Fruit fly (Drosophila melanogaster) whole organism, embryonic: ENCODE measurements around the gene Ugt36F1.

ENCODE experiments used
- ATbp ChIP-seq: fragments of 200-800 bp; sonication (Bioruptor generic); optimal IDR thresholded peaks from 2 replicates; lab custom pipeline; 2017; ENCODE audit warnings: missing biosample characterization, mild to moderate bottlenecking, missing genetic modification characterization, missing genetic modification reagents
- Asciz ChIP-seq: fragments of 200-800 bp; sonication (Bioruptor generic); optimal IDR thresholded peaks from 2 replicates; lab custom pipeline; 2017; ENCODE audit warnings: missing biosample characterization, mild to moderate bottlenecking, missing genetic modification characterization, missing genetic modification reagents
- B-H2 ChIP-seq: fragments of 200-800 bp; sonication (Bioruptor generic); optimal IDR thresholded peaks from 2 replicates; lab custom pipeline; 2018; ENCODE audit warnings: missing biosample characterization, mild to moderate bottlenecking, missing genetic modification characterization
- CG10267 ChIP-seq: fragments of 200-800 bp; sonication (Bioruptor generic); optimal IDR thresholded peaks from 2 replicates; lab custom pipeline; 2018; ENCODE audit warnings: missing biosample characterization, mild to moderate bottlenecking, missing genetic modification characterization, moderate library complexity
- CG10274 ChIP-seq: fragments of 200-800 bp; sonication (Bioruptor generic); optimal IDR thresholded peaks from 3 replicates; lab custom pipeline; 2017; ENCODE audit warnings: missing biosample characterization, mild to moderate bottlenecking, missing genetic modification characterization
- CG10543 ChIP-seq: fragments of 200-800 bp; sonication (Bioruptor generic); optimal IDR thresholded peaks from 3 replicates; lab custom pipeline; 2017; ENCODE audit warnings: missing biosample characterization, mild to moderate bottlenecking, missing genetic modification characterization, moderate library complexity
- CG10979 ChIP-seq: fragments of 200-800 bp; sonication (Bioruptor generic); optimal IDR thresholded peaks from 2 replicates; lab custom pipeline; 2018; ENCODE audit warnings: missing biosample characterization, mild to moderate bottlenecking, missing genetic modification characterization, moderate library complexity
- CG12299 ChIP-seq: fragments of 200-800 bp; sonication (Bioruptor generic); optimal IDR thresholded peaks from 2 replicates; lab custom pipeline; 2018; ENCODE audit warnings: missing biosample characterization, mild to moderate bottlenecking, missing genetic modification characterization
- CG1233 ChIP-seq: fragments of 200-800 bp; sonication (Bioruptor generic); optimal IDR thresholded peaks from 4 replicates; lab custom pipeline; 2018; ENCODE audit warnings: missing biosample characterization, mild to moderate bottlenecking, missing genetic modification characterization
- CG13775 ChIP-seq: fragments of 200-800 bp; sonication (Bioruptor generic); optimal IDR thresholded peaks from 3 replicates; lab custom pipeline; 2017; ENCODE audit warnings: missing biosample characterization, mild to moderate bottlenecking, missing genetic modification characterization
- CG17802 ChIP-seq: fragments of 200-800 bp; sonication (Bioruptor generic); optimal IDR thresholded peaks from 2 replicates; lab custom pipeline; 2018; ENCODE audit warnings: missing biosample characterization, mild to moderate bottlenecking, missing genetic modification characterization, moderate library complexity
- CG2678 ChIP-seq: fragments of 200-800 bp; sonication (Bioruptor generic); optimal IDR thresholded peaks from 3 replicates; lab custom pipeline; 2019; ENCODE audit warnings: missing biosample characterization, mild to moderate bottlenecking, missing genetic modification characterization, moderate library complexity
- CG2712 ChIP-seq: fragments of 200-800 bp; optimal IDR thresholded peaks from 3 replicates; lab custom pipeline; 2019; ENCODE audit warnings: missing biosample characterization, mild to moderate bottlenecking, missing genetic modification characterization, moderate library complexity
- CG3407 ChIP-seq: fragments of 200-800 bp; sonication (Bioruptor generic); optimal IDR thresholded peaks from 2 replicates; lab custom pipeline; 2018; ENCODE audit warnings: missing biosample characterization, mild to moderate bottlenecking, missing genetic modification characterization
- CG4854 ChIP-seq: fragments of 200-800 bp; sonication (Bioruptor generic); optimal IDR thresholded peaks from 2 replicates; lab custom pipeline; 2016; ENCODE audit warnings: missing biosample characterization, missing genetic modification characterization, inconsistent platforms
- CG6689 ChIP-seq: fragments of 200-800 bp; sonication (Bioruptor generic); IDR thresholded peaks from 2 replicates; pipeline ENCODE4 v1.3.6; 2022; ENCODE audit warnings: missing biosample characterization, missing genetic modification characterization
- CG7928 ChIP-seq: fragments of 200-800 bp; sonication (Bioruptor generic); optimal IDR thresholded peaks from 2 replicates; lab custom pipeline; 2017; ENCODE audit warnings: missing biosample characterization, mild to moderate bottlenecking, missing genetic modification characterization
- CG7987 ChIP-seq: fragments of 200-800 bp; sonication (Bioruptor generic); optimal IDR thresholded peaks from 2 replicates; lab custom pipeline; 2018; ENCODE audit warnings: missing biosample characterization, mild to moderate bottlenecking, missing genetic modification characterization, moderate library complexity
- CG9727 ChIP-seq: fragments of 200-800 bp; sonication (Bioruptor generic); optimal IDR thresholded peaks from 3 replicates; lab custom pipeline; 2017; ENCODE audit warnings: missing biosample characterization, mild to moderate bottlenecking, missing genetic modification characterization
- CoRest ChIP-seq: fragments of 200-800 bp; sonication (Bioruptor generic); optimal IDR thresholded peaks from 3 replicates; lab custom pipeline; 2018; ENCODE audit warnings: missing biosample characterization, mild to moderate bottlenecking, missing genetic modification characterization, moderate library complexity
- D ChIP-seq, 2 experiments: fragments of 200-800 bp in 1 of 2; fragments of >200 bp in 1 of 2; sonication (Bioruptor generic) in 1 of 2; optimal IDR thresholded peaks; 2 replicates in 1 of 2; 3 replicates in 1 of 2; lab custom pipeline; 2017; ENCODE audit warnings: mild to moderate bottlenecking in 1 of 2, missing biosample characterization in 1 of 2, missing genetic modification characterization in 1 of 2, missing genetic modification reagents in 1 of 2
- Dref ChIP-seq: fragments of 200-800 bp; sonication (Bioruptor generic); IDR thresholded peaks from 2 replicates; pipeline ENCODE4 v1.3.6; 2022; ENCODE audit warnings: missing biosample characterization, missing genetic modification characterization
- E2f2 ChIP-seq: fragments of 200-800 bp; sonication (Bioruptor generic); IDR thresholded peaks from 2 replicates; pipeline ENCODE4 v1.3.6; 2022; ENCODE audit warnings: missing biosample characterization, missing genetic modification characterization
- Fer1 ChIP-seq: fragments of 200-800 bp; sonication (Bioruptor generic); optimal IDR thresholded peaks from 2 replicates; lab custom pipeline; 2017; ENCODE audit warnings: missing biosample characterization, mild to moderate bottlenecking, missing genetic modification characterization
- Fer3 ChIP-seq: fragments of 200-800 bp; sonication (Bioruptor generic); optimal IDR thresholded peaks from 2 replicates; lab custom pipeline; 2018; ENCODE audit warnings: missing biosample characterization, mild to moderate bottlenecking, missing genetic modification characterization, moderate library complexity
- Gug ChIP-seq: fragments of 200-800 bp; sonication (Bioruptor generic); IDR thresholded peaks from 4 replicates; pipeline ENCODE4 v1.3.6; 2022; ENCODE audit warnings: missing biosample characterization, missing genetic modification characterization
- H2.0 ChIP-seq: fragments of 200-800 bp; sonication (Bioruptor generic); IDR thresholded peaks from 2 replicates; pipeline ENCODE4 v1.3.6; 2022; ENCODE audit warnings: missing biosample characterization, missing genetic modification characterization
- Hmr ChIP-seq: fragments of 200-800 bp; sonication (Bioruptor generic); optimal IDR thresholded peaks from 3 replicates; lab custom pipeline; 2017; ENCODE audit warnings: mild to moderate bottlenecking, missing biosample characterization, missing genetic modification reagents, missing genetic modification characterization
- Jarid2 ChIP-seq: fragments of 200-800 bp; sonication (Bioruptor generic); optimal IDR thresholded peaks from 3 replicates; lab custom pipeline; 2017; ENCODE audit warnings: mild to moderate bottlenecking, missing biosample characterization, missing genetic modification reagents, missing genetic modification characterization
- PHDP ChIP-seq: fragments of 200-800 bp; sonication (Bioruptor generic); optimal IDR thresholded peaks from 3 replicates; lab custom pipeline; 2018; ENCODE audit warnings: missing biosample characterization, mild to moderate bottlenecking, missing genetic modification characterization, moderate library complexity
- Scr ChIP-seq: fragments of 200-800 bp; sonication (Bioruptor generic); IDR thresholded peaks from 2 replicates; pipeline ENCODE4 v1.3.6; 2022; ENCODE audit warnings: missing biosample characterization, missing genetic modification characterization; ENCODE audit not compliant: partially characterized antibody
- Sin3A ChIP-seq: fragments of >200 bp; optimal IDR thresholded peaks from 2 replicates; lab custom pipeline; 2018
- Spps ChIP-seq: fragments of 200-800 bp; sonication (Bioruptor generic); optimal IDR thresholded peaks from 2 replicates; lab custom pipeline; 2018; ENCODE audit warnings: missing biosample characterization, mild to moderate bottlenecking, missing genetic modification characterization
- Usf ChIP-seq: fragments of 200-800 bp; sonication (Bioruptor generic); optimal IDR thresholded peaks from 2 replicates; lab custom pipeline; 2017; ENCODE audit warnings: missing genotype, missing biosample characterization, missing genetic modification characterization
- Xrp1 ChIP-seq: fragments of 200-800 bp; sonication (Bioruptor generic); IDR thresholded peaks from 2 replicates; pipeline ENCODE4 v1.3.6; 2022; ENCODE audit warnings: missing biosample characterization, missing genetic modification characterization
- corto ChIP-seq: fragments of 200-800 bp; sonication (Bioruptor generic); optimal IDR thresholded peaks from 2 replicates; lab custom pipeline; 2016; ENCODE audit warnings: missing biosample characterization, mild to moderate bottlenecking, missing genetic modification characterization, moderate library complexity
- her ChIP-seq: fragments of 200-800 bp; sonication (Bioruptor generic); optimal IDR thresholded peaks from 2 replicates; lab custom pipeline; 2016; ENCODE audit warnings: missing biosample characterization, missing genetic modification characterization
- lilli ChIP-seq: fragments of 200-800 bp; sonication (Bioruptor generic); optimal IDR thresholded peaks from 3 replicates; lab custom pipeline; 2016; ENCODE audit warnings: missing biosample characterization, missing genetic modification characterization
- nau ChIP-seq: fragments of 200-800 bp; sonication (Bioruptor generic); optimal IDR thresholded peaks from 3 replicates; lab custom pipeline; 2017; ENCODE audit warnings: missing biosample characterization, mild to moderate bottlenecking, missing genetic modification characterization, missing genetic modification reagents
- nerfin-2 ChIP-seq: fragments of 200-800 bp; sonication (Bioruptor generic); IDR thresholded peaks from 2 replicates; pipeline ENCODE4 v1.3.6; 2022; ENCODE audit warnings: missing biosample characterization, missing genetic modification characterization; ENCODE audit not compliant: partially characterized antibody
- p53 ChIP-seq: fragments of 200-800 bp; sonication (Bioruptor generic); optimal IDR thresholded peaks from 2 replicates; lab custom pipeline; 2016; ENCODE audit warnings: missing biosample characterization, missing genetic modification characterization
- phol ChIP-seq: fragments of 200-800 bp; sonication (Bioruptor generic); optimal IDR thresholded peaks from 3 replicates; lab custom pipeline; 2018; ENCODE audit warnings: missing biosample characterization, mild to moderate bottlenecking, missing genetic modification characterization, moderate library complexity
- pum ChIP-seq: fragments of 200-800 bp; sonication (Bioruptor generic); optimal IDR thresholded peaks from 2 replicates; lab custom pipeline; 2016; ENCODE audit warnings: missing biosample characterization, missing genetic modification characterization
- pzg ChIP-seq: fragments of 200-800 bp; sonication (Bioruptor generic); optimal IDR thresholded peaks from 3 replicates; lab custom pipeline; 2018; ENCODE audit warnings: missing biosample characterization, mild to moderate bottlenecking, missing genetic modification characterization, moderate library complexity
- row ChIP-seq: fragments of 200-800 bp; sonication (Bioruptor generic); IDR thresholded peaks from 3 replicates; pipeline ENCODE4 v1.3.6; 2022; ENCODE audit warnings: missing biosample characterization, missing genetic modification characterization
- schlank ChIP-seq: fragments of 200-800 bp; sonication (Bioruptor generic); optimal IDR thresholded peaks from 2 replicates; lab custom pipeline; 2018; ENCODE audit warnings: missing biosample characterization, mild to moderate bottlenecking, missing genetic modification characterization
- unpg ChIP-seq: fragments of 200-800 bp; sonication (Bioruptor generic); optimal IDR thresholded peaks from 3 replicates; lab custom pipeline; 2018; ENCODE audit warnings: missing biosample characterization, mild to moderate bottlenecking, missing genetic modification characterization, moderate library complexity
- usp ChIP-seq: fragments of >200 bp; optimal IDR thresholded peaks from 2 replicates; lab custom pipeline; 2017; ENCODE audit warnings: missing biosample characterization, missing genetic modification characterization

Gene Ugt36F1

DNA sequence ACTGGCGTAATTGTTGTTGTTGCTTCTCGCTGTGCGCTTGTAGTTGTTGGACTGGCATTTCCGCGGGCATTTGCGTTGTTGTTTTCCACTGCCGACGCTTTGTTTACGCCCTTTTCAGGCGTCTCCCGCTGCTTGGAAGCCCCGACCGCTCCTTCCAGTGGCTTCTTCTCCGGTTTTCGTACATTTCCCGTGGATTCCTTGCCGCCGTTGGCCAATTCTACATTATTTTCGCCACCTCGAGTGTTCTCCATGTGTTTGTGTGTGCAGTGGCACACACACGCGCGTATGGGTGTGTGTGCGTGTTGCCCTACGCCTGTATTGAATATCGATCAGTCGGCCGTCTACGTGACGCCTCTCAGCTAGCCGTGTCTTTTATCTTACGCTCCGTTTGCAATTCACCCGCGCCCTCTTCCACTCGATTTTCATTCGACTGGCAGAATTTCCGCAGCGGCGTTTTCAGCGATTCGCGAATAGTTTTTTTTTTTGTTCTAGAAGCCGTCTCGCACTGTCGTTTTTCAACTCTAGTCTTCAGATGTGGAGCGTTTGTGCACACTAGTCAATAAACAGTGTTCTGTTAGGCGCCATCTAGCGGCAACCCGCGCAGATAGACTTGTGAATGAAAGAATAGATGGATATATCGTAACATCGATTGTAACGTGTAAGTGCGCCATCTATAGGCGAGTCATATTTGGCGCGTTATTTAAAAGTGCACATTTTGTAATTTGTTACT is 20.2 kb downstream of the Ugt36F1 start, which contains the start of gene CG10600 (continued):
- TF ChIP-seq phol (tag; lab: Kevin White, UChicago) (peak; percentile 69), CG3407 (GFP tag; lab: Kevin White, UChicago) (peak; percentile 61), E2f2 (peak; percentile 100), B-H2 (GFP tag; lab: Kevin White, UChicago) (peak; percentile 91), Sin3A (lab: Kevin White, UChicago) (peak; percentile 87), Spps (tag; lab: Kevin White, UChicago) (peak; percentile 19), CG12299 (peak; percentile 65), CG9727 (peak; percentile 48), her (GFP tag; lab: Kevin White, UChicago) (peak; percentile 89), Fer3 (tag; lab: Kevin White, UChicago) (peak; percentile 70), CG1233 (peak; percentile 69), CG2712 (tag; lab: Kevin White, UChicago) (peak; percentile 94), Dref (peak; percentile 82), Xrp1 (GFP tag; lab: Robert Waterston, UW) (peak; percentile 67), schlank (tag; lab: Kevin White, UChicago) (peak; percentile 77), pzg (peak; percentile 98), CG10267 (tag; lab: Kevin White, UChicago) (peak; percentile 98), Gug (GFP tag; lab: Robert Waterston, UW) (peak; percentile 66; the same call in 3 of the 4 replicates), nau (no peak), corto (GFP tag; lab: Kevin White, UChicago) (no peak), Usf (GFP tag; lab: Kevin White, UChicago) (peak; percentile 53), Fer1 (GFP tag; lab: Kevin White, UChicago) (peak; percentile 88), lilli (GFP tag; lab: Kevin White, UChicago) (peak; percentile 89), Asciz (GFP tag; lab: Kevin White, UChicago) (no peak), ATbp (GFP tag; lab: Kevin White, UChicago) (peak; percentile 64), CG10979 (peak; percentile 50), nerfin-2 (GFP tag; lab: Robert Waterston, UW) (peak; percentile 66), CG10274 (GFP tag; lab: Kevin White, UChicago) (no peak), Hmr (GFP tag; lab: Kevin White, UChicago) (peak; percentile 93), CG6689 (0 out of 2 replicates have a peak, but pooled peaks have one; percentile 14), row (GFP tag; lab: Robert Waterston, UW) (peak; percentile 55), H2.0 (GFP tag; lab: Robert Waterston, UW) (peak; percentile 53), Scr (GFP tag; lab: Robert Waterston, UW) (peak; percentile 78), PHDP (tag; lab: Kevin White, UChicago) (peak; percentile 63), CG7987 (GFP tag; lab: Kevin White, UChicago) (peak; percentile 85), CG2678 (no peak), p53 (GFP tag; lab: Kevin White, UChicago) (peak; percentile 75), D (optimal IDR thresholded peaks at IDR 0.05; lab: Kevin White, UChicago) (no peak), D (GFP tag; optimal IDR thresholded peaks at IDR 0.05; lab: Kevin White, UChicago) (peak; percentile 58), usp (no peak), unpg (GFP tag; lab: Kevin White, UChicago) (peak; percentile 65), CoRest (tag; lab: Kevin White, UChicago) (peak; percentile 72), CG4854 (peak; percentile 87), Jarid2 (peak; percentile 60), CG10543 (peak; percentile 75), CG17802 (peak; percentile 63), CG13775 (GFP tag; lab: Kevin White, UChicago) (peak; percentile 46), CG7928 (GFP tag; lab: Kevin White, UChicago) (peak; percentile 58), pum (GFP tag; lab: Kevin White, UChicago) (peak; percentile 86)
